Worm (Caenorhabditis elegans): Measurements from ENCODE around the gene F28C6.10.

The F28C6.10 gene

DNA sequence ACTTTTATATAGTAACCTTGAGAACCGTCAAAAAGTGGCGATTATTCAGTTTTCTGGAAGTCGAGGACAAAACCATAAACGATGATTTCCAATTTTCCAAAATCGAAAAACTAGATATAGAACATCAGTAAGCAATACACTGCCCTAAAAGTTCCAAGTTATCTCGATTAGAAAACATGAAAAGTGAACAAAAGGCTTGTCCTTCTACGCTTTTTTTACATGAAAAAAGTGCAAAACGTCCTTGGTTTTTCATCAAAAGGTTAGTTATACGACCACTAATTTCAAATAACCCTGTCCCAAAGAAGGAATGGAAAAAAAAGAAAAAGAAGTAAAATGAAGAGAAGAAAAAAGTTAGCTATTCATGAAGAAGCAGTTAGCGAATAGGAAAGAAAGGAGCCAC is 21.8 kb upstream of the F28C6.10 start:
- no peak for TF ChIP-seq unc-62 (GFP tag; optimal IDR thresholded peaks at IDR 0.05)

DNA sequence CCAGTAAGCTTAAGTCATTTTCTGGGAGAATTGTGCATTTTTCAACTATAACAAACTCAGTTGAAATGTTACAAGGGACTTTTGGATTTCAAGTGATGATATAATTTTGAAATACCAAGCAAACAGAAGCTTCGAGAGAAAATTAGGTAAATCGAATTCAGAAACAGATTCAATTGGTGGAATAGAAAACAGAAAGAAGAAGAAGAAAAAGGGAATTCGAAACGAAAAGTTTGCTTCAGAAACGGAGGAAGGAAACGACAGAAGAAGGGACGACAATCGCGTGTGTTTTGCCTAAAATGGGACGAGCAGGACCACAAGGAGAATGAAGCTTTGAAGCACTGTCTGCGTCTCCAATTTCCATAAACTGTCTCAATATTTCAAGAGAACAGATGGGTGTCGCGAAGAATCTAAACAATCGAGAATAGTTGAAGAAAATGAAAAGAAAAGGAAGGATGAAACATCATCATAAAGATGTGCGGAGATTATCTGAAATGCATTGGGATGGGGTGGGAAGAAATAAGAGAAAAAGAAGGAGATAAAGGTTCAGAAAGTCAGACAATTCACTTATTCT is 20.0 kb upstream of the F28C6.10 start:
- no peak for TF ChIP-seq unc-62 (GFP tag; optimal IDR thresholded peaks at IDR 0.05)

DNA sequence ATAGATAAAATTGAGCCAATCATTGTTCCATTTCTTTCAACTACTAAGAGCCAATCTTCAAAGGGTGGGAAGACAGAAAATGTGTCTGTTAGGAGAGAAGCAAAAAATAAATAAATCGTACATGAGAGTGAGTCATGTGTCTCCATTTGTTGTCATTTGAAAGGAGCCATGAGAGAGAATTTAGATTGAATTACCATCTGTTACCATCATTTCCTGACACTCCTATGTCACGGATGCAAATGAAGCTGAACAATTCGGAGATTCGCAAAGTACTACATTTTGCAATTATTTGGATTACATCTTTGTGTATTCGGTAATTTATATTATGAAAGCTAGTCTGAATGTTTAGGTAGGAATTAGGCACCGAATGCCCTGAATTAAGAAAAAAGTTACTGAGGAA is 19.3 kb upstream of the F28C6.10 start:
- no peak for TF ChIP-seq unc-62 (GFP tag; optimal IDR thresholded peaks at IDR 0.05)

DNA sequence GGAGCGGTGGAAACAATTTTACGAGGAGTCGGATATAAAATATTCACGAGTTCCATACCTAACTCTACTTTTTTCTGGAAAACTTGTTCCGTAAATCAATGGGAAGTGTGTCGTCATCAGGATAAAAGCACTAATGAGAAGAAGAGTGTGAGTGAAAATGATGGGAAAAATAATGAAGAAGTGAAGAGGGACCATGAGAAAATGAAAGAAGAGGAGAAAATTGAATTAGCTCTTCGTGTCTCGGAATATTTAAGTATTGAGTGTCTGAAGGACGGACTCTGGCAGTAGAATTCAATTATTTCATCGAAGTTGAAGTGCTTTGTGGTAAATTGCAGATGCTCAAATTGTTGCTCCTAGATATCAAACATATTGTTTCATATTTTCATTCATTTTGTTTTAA is 18.5 kb upstream of the F28C6.10 start:
- TF ChIP-seq unc-62 (GFP tag; optimal IDR thresholded peaks at IDR 0.05) = no peak

DNA sequence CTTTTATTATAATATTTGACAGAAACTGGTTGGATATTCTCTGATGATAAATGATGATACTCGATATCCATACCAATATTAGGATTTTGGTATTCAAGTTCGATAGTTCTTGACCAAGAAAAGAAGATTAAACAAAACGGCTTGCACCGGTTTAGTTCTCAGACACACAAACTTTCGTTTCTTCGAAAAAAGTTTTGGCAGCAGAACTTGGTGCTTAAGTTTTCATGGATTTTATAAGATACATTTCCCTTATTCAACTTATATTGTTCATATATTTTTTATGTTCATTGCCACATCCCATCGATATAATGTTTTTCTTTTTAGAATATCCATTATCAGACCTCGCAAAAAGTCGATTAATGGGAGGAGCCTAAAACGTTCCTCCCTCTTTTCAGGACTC is 17.1 kb upstream of the F28C6.10 start, which contains the start of gene aptf-4:
TSS of gene aptf-4 (plus strand) at position 301 of the 400 bp plus-strand sequence.
- TF ChIP-seq unc-62 (GFP tag; optimal IDR thresholded peaks at IDR 0.05) = no peak

DNA sequence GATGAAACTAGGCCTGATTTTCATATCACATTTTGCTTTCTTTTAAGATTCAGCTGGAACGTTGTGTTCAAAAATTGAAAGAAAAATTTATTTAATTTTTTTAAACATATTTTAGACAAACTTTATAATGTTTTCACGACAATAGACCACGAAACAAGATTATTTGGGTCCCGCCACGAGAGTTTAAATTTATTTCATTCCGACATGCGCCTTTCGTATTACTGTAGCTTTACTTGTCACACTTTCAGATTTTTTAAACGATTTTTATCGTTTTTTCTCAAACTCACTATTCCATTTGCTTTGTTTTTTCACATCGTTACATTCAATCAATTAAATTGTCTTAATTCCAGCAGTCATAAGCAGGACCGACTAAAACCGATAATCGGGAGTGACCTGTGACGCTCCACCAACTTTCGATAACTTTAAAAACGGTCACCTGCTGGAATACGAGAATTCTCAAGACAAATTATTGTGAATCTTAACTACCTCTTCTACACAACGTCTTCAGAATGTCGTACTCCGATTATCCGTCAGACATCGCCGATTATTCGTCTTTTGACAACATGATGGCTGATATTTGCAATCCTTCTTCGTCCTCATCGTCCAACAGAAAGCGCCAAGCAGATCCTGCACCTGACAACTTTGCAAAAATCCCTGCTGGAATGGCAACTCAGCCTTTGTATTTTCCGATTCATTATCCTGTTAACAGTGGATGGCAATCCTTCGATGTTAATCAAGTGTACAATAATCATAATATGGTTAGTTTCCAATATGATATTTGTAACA is 13.7 kb upstream of the F28C6.10 start, which contains the start of gene aptf-3:
TSS of gene aptf-3 (plus strand) at position 351 of the 786 bp plus-strand sequence.
- no peak for TF ChIP-seq unc-62 (GFP tag; optimal IDR thresholded peaks at IDR 0.05)

DNA sequence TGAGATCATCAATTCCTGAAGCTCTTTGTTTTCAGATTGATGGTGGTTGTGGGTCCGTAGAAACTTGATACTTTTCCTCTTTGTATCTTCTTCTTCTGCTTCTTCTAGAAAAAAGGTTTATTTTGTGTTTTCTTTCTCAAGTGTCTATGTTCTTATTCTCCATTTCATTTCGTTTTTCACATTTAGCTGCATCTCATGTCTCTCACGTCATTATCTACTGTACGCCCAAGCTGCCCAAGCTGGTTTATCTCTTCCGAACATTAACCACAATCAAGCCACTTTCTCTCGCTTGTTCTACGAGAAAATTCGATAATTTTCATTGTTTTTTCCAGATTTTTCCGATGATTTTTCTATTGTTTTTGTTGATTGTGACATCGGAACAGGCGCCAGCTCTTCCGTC is 8.5 kb upstream of the F28C6.10 start, which contains the start of gene F28C6.5:
TSS of gene F28C6.5 (plus strand) at position 301 of the 400 bp plus-strand sequence.
- TF ChIP-seq unc-62 (GFP tag; optimal IDR thresholded peaks at IDR 0.05) = no peak

DNA sequence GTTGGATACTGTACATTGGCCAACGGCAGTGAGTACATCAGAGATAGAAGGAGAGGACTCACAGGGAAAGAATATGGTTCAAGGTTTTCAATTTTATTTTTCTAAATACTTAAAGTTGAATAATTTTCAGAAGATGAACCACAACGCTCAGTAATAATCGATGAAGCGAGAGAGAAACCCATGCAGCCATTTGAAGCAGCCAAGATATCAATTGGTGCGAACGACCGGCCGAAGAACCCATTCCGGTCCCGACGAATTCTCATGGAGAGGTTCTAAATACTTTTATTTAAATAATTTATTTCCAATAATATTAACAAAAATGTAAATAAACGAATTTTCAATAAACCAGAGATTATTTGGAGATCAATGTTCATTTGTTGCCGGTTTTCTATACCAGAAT is 7.6 kb upstream of the F28C6.10 start, which contains the start of gene pigg-1:
TSS of gene pigg-1 (minus strand) at position 101 of the 400 bp plus-strand sequence.
- no peak for TF ChIP-seq unc-62 (GFP tag; optimal IDR thresholded peaks at IDR 0.05)

DNA sequence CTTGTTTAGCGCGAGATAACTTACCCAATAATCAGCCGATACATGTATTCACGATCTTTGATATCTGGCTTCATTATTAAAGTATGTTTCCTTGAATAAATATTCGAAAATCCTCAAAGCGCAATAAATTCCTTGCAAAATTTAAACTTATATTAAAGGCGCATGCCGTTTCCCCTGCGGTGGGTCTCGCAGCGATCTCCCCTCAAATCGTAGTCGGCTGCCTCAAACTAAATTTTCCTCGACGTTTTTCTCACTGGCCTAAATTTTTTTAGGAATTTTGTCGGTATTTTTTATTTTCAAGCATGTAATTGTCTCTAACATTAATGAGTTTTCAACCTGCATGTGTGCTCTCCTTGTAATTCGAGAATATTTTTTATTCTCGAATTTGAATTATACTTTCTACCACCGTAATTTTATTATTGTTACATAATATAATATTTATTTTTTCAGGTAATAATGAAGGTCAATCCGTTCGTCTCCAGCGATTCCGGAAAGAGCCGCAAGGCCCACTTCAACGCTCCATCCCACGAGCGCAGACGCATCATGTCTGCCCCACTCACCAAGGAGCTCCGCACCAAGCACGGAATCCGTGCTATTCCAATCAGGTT is 5.3 kb upstream of the F28C6.10 start, which contains the start of the genes cpf-1 and rpl-26:
TSS of gene cpf-1 (minus strand) at position 104 of the 608 bp plus-strand sequence.
TSS of gene rpl-26 (plus strand) at position 449 of the 608 bp plus-strand sequence.
- no peak for TF ChIP-seq unc-62 (GFP tag; optimal IDR thresholded peaks at IDR 0.05)

DNA sequence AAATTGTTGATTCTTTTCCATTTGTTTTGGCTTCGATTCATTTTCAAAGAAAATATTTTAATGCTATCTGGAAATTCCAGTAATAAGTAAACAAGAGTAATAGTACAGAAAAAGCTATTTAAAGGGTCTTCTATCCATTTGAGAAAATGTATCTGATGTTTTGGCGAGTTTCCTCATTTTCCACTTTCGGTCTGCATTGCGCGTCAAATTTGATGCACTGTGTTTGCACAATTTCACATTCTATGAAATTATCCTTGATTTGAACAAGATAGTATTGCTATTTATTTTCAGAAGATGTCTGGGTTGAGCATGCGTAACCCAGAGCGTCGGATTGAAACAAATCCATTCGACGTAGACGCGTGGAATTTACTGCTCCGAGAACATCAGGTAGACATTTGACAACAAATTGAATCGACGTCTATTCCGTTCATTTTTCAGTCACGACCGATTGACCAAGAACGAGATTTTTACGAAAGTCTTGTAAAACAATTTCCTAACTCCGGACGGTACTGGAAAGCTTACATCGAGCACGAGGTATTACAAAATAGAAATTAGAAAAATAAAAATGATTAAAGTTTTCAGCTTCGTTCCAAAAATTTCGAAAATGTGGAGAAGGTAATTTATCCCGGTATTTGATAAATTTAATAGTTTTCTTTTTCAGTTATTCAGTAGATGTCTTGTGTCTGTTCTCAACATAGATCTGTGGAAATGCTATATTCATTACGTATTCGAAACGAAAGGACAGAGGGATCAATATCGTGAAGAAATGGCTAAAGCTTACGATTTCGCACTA is 4.0 kb upstream of the F28C6.10 start, which contains the start of gene suf-1:
TSS of gene suf-1 (plus strand) at position 280 of the 793 bp plus-strand sequence.
- TF ChIP-seq unc-62 (GFP tag; optimal IDR thresholded peaks at IDR 0.05) = no peak

DNA sequence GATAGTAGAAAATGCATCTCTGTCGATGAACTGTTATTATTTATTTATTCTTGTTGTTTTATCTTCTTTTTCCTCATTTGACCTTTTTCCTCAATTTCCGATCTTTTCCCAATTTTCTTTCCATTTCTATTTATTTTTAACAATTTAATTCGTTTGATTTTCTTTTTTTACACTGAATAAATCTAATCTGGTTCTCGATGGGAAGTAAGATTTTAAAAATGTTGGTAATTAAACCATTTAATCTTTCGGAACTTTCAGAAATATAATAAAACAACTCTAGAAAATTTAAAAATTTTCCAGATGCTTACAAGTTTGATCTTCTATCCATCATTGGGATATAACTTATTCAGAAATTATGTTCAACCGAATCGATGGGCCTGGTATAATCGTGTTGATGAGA is 1.2 kb upstream of the F28C6.10 start, which contains the start of gene F28C6.8:
TSS of gene F28C6.8 (plus strand) at position 301 of the 400 bp plus-strand sequence.
- no peak for TF ChIP-seq unc-62 (GFP tag; optimal IDR thresholded peaks at IDR 0.05)

DNA sequence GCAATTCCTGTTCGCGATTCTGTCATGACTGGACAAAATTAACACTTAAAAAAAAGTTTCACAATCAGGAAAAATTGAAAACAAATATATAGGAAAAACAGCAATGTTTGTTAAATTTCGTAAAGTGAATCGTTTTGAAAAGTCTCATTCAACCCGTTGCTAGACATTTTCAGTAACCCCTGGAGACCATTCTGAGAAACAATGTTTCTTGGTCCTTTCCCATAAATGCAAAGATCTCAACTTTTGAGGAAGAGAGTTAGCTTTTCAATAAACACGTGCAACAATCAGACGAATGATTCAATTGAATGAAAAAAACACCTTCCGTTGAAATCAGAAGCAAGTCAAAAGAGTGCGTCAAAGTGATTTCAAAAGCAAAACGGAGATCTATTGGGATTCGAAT is 2.3 kb downstream of the F28C6.10 start, which contains the start of gene F28C6.9:
TSS of gene F28C6.9 (minus strand) at position 101 of the 400 bp plus-strand sequence.
- no peak for TF ChIP-seq unc-62 (GFP tag; optimal IDR thresholded peaks at IDR 0.05)

DNA sequence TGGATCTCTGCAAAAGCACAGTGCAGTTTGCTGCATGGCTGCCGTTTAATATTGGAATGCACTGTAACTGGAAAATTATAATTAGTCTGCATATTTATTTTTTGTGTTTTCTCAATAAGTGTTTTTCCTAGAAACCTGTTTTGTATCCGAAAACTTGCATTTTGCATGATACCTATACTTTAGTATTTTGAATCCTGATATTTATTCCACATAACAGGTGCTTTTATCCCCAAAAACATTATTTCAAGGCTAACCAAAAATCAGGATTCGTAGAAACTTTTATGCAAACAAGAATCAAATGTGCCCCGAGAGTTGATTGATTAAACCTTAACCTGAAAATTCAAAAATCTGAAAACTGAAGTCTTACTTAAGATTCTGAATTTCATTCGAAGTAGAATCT is 2.8 kb downstream of the F28C6.10 start:
- no peak for TF ChIP-seq unc-62 (GFP tag; optimal IDR thresholded peaks at IDR 0.05)

DNA sequence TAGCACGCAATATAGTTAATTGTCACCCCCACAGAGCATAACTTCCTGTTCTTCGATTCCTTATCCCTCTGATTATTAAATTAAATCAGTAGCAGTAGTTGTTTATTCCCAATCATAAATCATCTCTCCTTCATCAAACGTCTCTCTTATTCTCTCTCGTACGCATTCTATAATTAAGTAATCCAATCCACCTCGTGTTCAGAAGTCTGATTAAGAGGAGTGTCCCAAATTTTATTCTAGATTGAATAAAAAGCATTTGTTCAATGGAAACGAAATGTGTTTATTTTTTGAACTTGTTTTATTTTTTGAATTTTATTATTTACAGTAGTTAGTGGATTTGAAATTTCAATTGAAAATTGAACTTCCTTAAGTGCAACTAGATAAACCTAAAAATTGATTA is 3.6 kb downstream of the F28C6.10 start:
- TF ChIP-seq unc-62 (GFP tag; optimal IDR thresholded peaks at IDR 0.05) = no peak

DNA sequence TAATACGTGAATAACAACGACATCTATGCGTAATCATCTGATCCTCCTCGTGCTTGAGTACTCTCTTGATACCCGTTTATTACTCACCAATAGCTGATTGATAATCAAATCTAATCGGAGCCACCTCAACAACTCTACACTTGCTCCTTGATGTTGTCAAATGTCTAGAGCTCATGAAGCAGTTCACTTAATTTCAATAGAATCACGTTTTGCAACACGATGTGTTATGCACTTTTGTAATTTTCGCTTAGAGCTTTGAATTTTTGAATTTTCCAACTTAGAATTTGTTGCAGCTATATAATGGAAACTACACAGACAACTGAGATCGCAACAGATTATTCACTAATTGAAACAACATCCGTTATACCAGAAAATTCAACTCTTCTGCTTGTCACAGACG is 4.7 kb downstream of the F28C6.10 start, which contains the start of gene T22C8.1:
TSS of gene T22C8.1 (plus strand) at position 301 of the 400 bp plus-strand sequence.
- TF ChIP-seq unc-62 (GFP tag; optimal IDR thresholded peaks at IDR 0.05) = no peak

Data from whole organism, dauer.